Worm (Caenorhabditis elegans): Measurements from ENCODE around the gene wht-2.

The wht-2 gene

ce11 chrIV:11480027-11480896 is 10.0 kb downstream of the wht-2 start, which contains the start of the genes mbf-1 and nse-4 (continued):
- no peak for TF ChIP-seq pqm-1 (tag; optimal IDR thresholded peaks at IDR 0.05)
- TF ChIP-seq snpc-4 (tag; optimal IDR thresholded peaks at IDR 0.05): no peak
- TF ChIP-seq hlh-17 (GFP tag; optimal IDR thresholded peaks at IDR 0.05; ENCODE audit: borderline replicate concordance): no peak
- TF ChIP-seq nhr-11 (tag; optimal IDR thresholded peaks at IDR 0.05): no peak
- no peak for TF ChIP-seq aly-2 (tag; optimal IDR thresholded peaks at IDR 0.05)
- TF ChIP-seq C34B4.2 (tag; optimal IDR thresholded peaks at IDR 0.05): no peak
- TF ChIP-seq elt-2 (tag; optimal IDR thresholded peaks at IDR 0.05): peak; percentile 1
- no peak for TF ChIP-seq efl-3 (GFP tag; optimal IDR thresholded peaks at IDR 0.05)
- TF ChIP-seq sptf-1 (tag; optimal IDR thresholded peaks at IDR 0.05): no peak
- TF ChIP-seq mab-9 (GFP tag; IDR thresholded peaks at IDR 0.05): no peak
- no peak for TF ChIP-seq grh-1 (GFP tag; IDR thresholded peaks at IDR 0.05)
- TF ChIP-seq nhr-12 (tag; optimal IDR thresholded peaks at IDR 0.05): no peak
- TF ChIP-seq efl-1 (optimal IDR thresholded peaks at IDR 0.05): peak; percentile 39 to 78
- peak; percentile 85 to 97 for TF ChIP-seq efl-1 (GFP tag; optimal IDR thresholded peaks at IDR 0.05 in 1 of 2)
- peak; percentile 47 for TF ChIP-seq dsc-1 (tag; optimal IDR thresholded peaks at IDR 0.05)
- TF ChIP-seq fkh-8 (tag; optimal IDR thresholded peaks at IDR 0.05): peak; percentile 31
- TF ChIP-seq ces-1 (GFP tag; optimal IDR thresholded peaks at IDR 0.05): no peak
- TF ChIP-seq nhr-85 (tag): peak; percentile 76
- no peak for TF ChIP-seq unc-30 (tag; optimal IDR thresholded peaks at IDR 0.05)
- TF ChIP-seq egl-27 (tag; optimal IDR thresholded peaks at IDR 0.05): no peak
- TF ChIP-seq pax-3 (tag; optimal IDR thresholded peaks at IDR 0.05): no peak
- no peak for TF ChIP-seq ceh-8 (GFP tag; optimal IDR thresholded peaks at IDR 0.05)
- TF ChIP-seq sup-37 (GFP tag; optimal IDR thresholded peaks at IDR 0.05): no peak
- TF ChIP-seq sox-4 (tag; optimal IDR thresholded peaks at IDR 0.05): no peak
- peak; percentile 45 for TF ChIP-seq egl-13 (tag; optimal IDR thresholded peaks at IDR 0.05)
- TF ChIP-seq elt-3 (tag; optimal IDR thresholded peaks at IDR 0.05): no peak
- peak; percentile 79 for TF ChIP-seq xbp-1 (tag; optimal IDR thresholded peaks at IDR 0.05)
- TF ChIP-seq lin-39 (tag; optimal IDR thresholded peaks at IDR 0.05): no peak
- peak; percentile 81 to 89 for TF ChIP-seq lin-35 (GFP tag; optimal IDR thresholded peaks at IDR 0.05)
- peak; percentile 59 for TF ChIP-seq nhr-90 (tag; optimal IDR thresholded peaks at IDR 0.05; ENCODE audit: poor library complexity)
- TF ChIP-seq unc-86 (tag; optimal IDR thresholded peaks at IDR 0.05): peak; percentile 39
- peak; percentile 26 for TF ChIP-seq nhr-77 (tag; optimal IDR thresholded peaks at IDR 0.05)
- no peak for TF ChIP-seq fkh-4 (tag; optimal IDR thresholded peaks at IDR 0.05; ENCODE audit: borderline replicate concordance)
- TF ChIP-seq F16B12.6 (tag; optimal IDR thresholded peaks at IDR 0.05): peak; percentile 96
- TF ChIP-seq nhr-19 (GFP tag; conservative IDR thresholded peaks at IDR 0.05): peak; percentile 55
- no peak for TF ChIP-seq unc-62 (GFP tag; optimal IDR thresholded peaks at IDR 0.05)
- no peak for TF ChIP-seq lir-3 (tag; optimal IDR thresholded peaks at IDR 0.05; ENCODE audit: poor library complexity)
- no peak for TF ChIP-seq aha-1 (tag; optimal IDR thresholded peaks at IDR 0.05)
- TF ChIP-seq ama-1 (optimal IDR thresholded peaks at IDR 0.05): peak; percentile 36
- no peak for TF ChIP-seq ets-5 (GFP tag; IDR thresholded peaks at IDR 0.05)
- TF ChIP-seq rnt-1 (tag; optimal IDR thresholded peaks at IDR 0.05): peak; percentile 52
- TF ChIP-seq Y116A8C.19 (tag; optimal IDR thresholded peaks at IDR 0.05; ENCODE audit: borderline replicate concordance): no peak
- no peak for TF ChIP-seq fos-1 (tag; optimal IDR thresholded peaks at IDR 0.05)
- peak in 1 of 2 experiments; percentile 49 for TF ChIP-seq mdl-1 (tag; optimal IDR thresholded peaks at IDR 0.05)
- peak; percentile 45 for TF ChIP-seq unc-130 (tag; optimal IDR thresholded peaks at IDR 0.05)
- no peak for TF ChIP-seq ztf-4 (tag; optimal IDR thresholded peaks at IDR 0.05)
- TF ChIP-seq ceh-88 (GFP tag; IDR thresholded peaks at IDR 0.05): no peak
- TF ChIP-seq nhr-76 (tag; optimal IDR thresholded peaks at IDR 0.05): no peak
- TF ChIP-seq tbx-2 (tag; optimal IDR thresholded peaks at IDR 0.05): peak; percentile 64
- TF ChIP-seq C16A3.4 (tag; optimal IDR thresholded peaks at IDR 0.05): peak; percentile 61
- TF ChIP-seq tlp-1 (tag; optimal IDR thresholded peaks at IDR 0.05): no peak
- peak; percentile 60 for TF ChIP-seq irx-1 (tag; optimal IDR thresholded peaks at IDR 0.05)
